Worm (Caenorhabditis elegans) whole organism, L3 larva: ENCODE measurements around the gene F42F12.11.

ENCODE experiments used
- fkh-10 ChIP-seq: sonication (generic microtip); optimal IDR thresholded peaks from 2 replicates; lab custom pipeline; 2017; ENCODE audit warnings: missing biosample characterization, missing genetic modification reagents, missing genetic modification characterization
- nhr-25 ChIP-seq: sonication (generic microtip); optimal IDR thresholded peaks from 2 replicates; lab custom pipeline; 2017; ENCODE audit warnings: missing biosample characterization, missing genetic modification characterization
- zag-1 ChIP-seq: fragments of 150-350 bp; optimal IDR thresholded peaks from 2 replicates; lab custom pipeline; 2014; ENCODE audit warnings: missing biosample characterization, missing genetic modification characterization

ce11 chrX:12314395-12314794 lies 32.4 kb upstream of the F42F12.11 start:
- no peak for TF ChIP-seq fkh-10 (GFP tag; lab: Kevin White, UChicago)
- no peak for TF ChIP-seq nhr-25 (tag; lab: Kevin White, UChicago)
- no peak for TF ChIP-seq zag-1
